Worm (Caenorhabditis elegans): Measurements from ENCODE around the gene F36D3.14.

The F36D3.14 gene

ce11 chrV:16503164-16503563, at the start of gene F36D3.14:
TSS of gene F36D3.14 (minus strand) at chrV:16503264.
- no peak for TF ChIP-seq elt-2 (tag; optimal IDR thresholded peaks at IDR 0.05)

DNA sequence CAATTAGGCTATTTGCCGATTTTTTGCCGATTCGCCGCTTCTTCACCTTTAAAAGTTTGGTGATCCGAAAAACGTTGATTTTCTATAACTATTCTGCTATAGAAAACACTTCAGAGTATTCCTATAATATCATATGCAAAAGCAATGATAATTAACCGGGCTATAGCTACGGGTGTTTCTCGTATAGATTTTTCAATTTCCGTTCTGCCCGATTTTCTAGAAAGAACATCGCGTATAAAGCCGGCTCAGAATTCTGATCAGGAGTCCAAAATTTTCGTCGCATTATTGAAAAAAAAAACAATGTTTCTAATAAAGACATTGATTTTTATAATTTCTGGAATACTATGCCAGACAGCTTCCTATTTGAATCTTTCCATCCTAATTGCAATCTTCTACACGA, 47.6 kb upstream of the F36D3.14 start, which contains the start of gene srbc-65:
Gene srbc-65, plus strand, starts transcription at position 301 of the 400 bp plus-strand sequence.
- TF ChIP-seq mdl-1 (tag; optimal IDR thresholded peaks at IDR 0.05) (no peak), lin-15B (tag; optimal IDR thresholded peaks at IDR 0.05) (no peak), ztf-11 (tag; optimal IDR thresholded peaks at IDR 0.05) (no peak), ceh-16 (tag; optimal IDR thresholded peaks at IDR 0.05) (no peak), ztf-4 (tag; optimal IDR thresholded peaks at IDR 0.05) (no peak), elt-3 (tag; optimal IDR thresholded peaks at IDR 0.05) (no peak), elt-2 (tag; optimal IDR thresholded peaks at IDR 0.05) (no peak), lsy-12 (tag; optimal IDR thresholded peaks at IDR 0.05) (no peak), nfya-1 (tag; optimal IDR thresholded peaks at IDR 0.05; ENCODE audit: insufficient read depth) (no peak), nhr-43 (tag; optimal IDR thresholded peaks at IDR 0.05; ENCODE audit: poor library complexity, severe bottlenecking) (no peak), ceh-28 (tag; optimal IDR thresholded peaks at IDR 0.05) (no peak), nhr-28 (tag; optimal IDR thresholded peaks at IDR 0.05) (no peak), ama-1 (optimal IDR thresholded peaks at IDR 0.05) (no peak), nhr-67 (tag; optimal IDR thresholded peaks at IDR 0.05) (no peak)

DNA sequence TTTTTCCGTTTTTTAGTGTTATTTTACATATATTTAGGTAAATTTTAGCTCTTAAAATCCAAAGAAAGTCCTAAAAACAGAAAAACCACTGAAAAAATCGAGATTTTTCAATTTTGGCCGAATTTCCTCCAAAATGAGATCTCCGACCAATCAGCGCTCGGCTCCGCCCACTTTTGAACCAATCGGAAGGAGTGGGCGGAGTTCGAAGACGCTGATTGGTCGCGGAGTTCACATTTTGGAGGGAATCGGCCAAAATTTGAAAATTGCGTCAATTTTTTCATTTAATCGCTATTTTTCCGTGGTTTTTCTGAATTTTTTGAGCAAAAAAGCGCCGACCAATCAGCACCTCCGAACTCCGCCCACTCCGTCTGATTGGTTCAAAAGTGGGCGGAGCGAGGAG, 37.6 kb upstream of the F36D3.14 start:
- peak; percentile 83 for TF ChIP-seq nfya-1 (tag; optimal IDR thresholded peaks at IDR 0.05; ENCODE audit: insufficient read depth)
- no peak for TF ChIP-seq aly-2 (tag; optimal IDR thresholded peaks at IDR 0.05)
- no peak for TF ChIP-seq nhr-25 (tag; optimal IDR thresholded peaks at IDR 0.05)
- TF ChIP-seq ceh-9 (tag; optimal IDR thresholded peaks at IDR 0.05): no peak

DNA sequence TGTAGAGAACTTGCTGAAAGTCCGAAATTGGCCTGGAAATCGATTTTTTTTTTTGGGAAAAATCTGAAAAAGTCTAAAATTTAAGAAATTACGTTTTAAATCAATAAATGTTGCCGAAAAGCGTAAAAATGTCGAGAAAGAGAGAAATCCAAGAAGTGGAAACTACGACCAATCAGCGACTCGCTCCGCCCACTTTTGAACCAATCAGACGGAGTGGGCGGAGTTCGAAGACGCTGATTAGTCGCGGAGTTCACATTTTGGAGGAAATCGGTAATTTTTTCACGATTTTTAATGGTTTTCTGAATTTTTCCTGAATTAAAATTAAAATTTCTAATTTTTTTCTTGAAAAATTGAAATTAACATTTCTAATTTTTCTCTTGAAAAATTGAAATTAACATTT, 36.6 kb upstream of the F36D3.14 start:
- TF ChIP-seq nfya-1 (tag; optimal IDR thresholded peaks at IDR 0.05; ENCODE audit: insufficient read depth) (peak; percentile 86), ztf-11 (tag; optimal IDR thresholded peaks at IDR 0.05) (no peak)

- TF ChIP-seq nhr-23 (tag; optimal IDR thresholded peaks at IDR 0.05) (no peak), nfya-1 (tag; optimal IDR thresholded peaks at IDR 0.05; ENCODE audit: insufficient read depth) (peak; percentile 83), nhr-28 (tag; optimal IDR thresholded peaks at IDR 0.05) (no peak), ama-1 (optimal IDR thresholded peaks at IDR 0.05) (no peak), elt-2 (tag; optimal IDR thresholded peaks at IDR 0.05) (peak; percentile 36), lin-15B (tag; optimal IDR thresholded peaks at IDR 0.05) (peak; percentile 73), ceh-28 (tag; optimal IDR thresholded peaks at IDR 0.05) (no peak), pqm-1 (tag; optimal IDR thresholded peaks at IDR 0.05) (no peak), fos-1 (tag; optimal IDR thresholded peaks at IDR 0.05) (no peak), ceh-82 (tag; optimal IDR thresholded peaks at IDR 0.05) (no peak), nhr-43 (tag; optimal IDR thresholded peaks at IDR 0.05; ENCODE audit: poor library complexity, severe bottlenecking) (no peak), unc-39 (tag; optimal IDR thresholded peaks at IDR 0.05) (no peak), jun-1 (tag; optimal IDR thresholded peaks at IDR 0.05) (no peak), nhr-11 (tag; optimal IDR thresholded peaks at IDR 0.05) (no peak), tbx-2 (tag; optimal IDR thresholded peaks at IDR 0.05) (no peak), unc-62 (GFP tag; optimal IDR thresholded peaks at IDR 0.05) (no peak), ztf-11 (tag; optimal IDR thresholded peaks at IDR 0.05) (no peak)
Measured at ce11 chrV:16537908-16538446, 34.9 kb upstream of the F36D3.14 start, which contains the start of gene Y32B12B.2. TSS of gene Y32B12B.2 (plus strand) at chrV:16538396.

DNA sequence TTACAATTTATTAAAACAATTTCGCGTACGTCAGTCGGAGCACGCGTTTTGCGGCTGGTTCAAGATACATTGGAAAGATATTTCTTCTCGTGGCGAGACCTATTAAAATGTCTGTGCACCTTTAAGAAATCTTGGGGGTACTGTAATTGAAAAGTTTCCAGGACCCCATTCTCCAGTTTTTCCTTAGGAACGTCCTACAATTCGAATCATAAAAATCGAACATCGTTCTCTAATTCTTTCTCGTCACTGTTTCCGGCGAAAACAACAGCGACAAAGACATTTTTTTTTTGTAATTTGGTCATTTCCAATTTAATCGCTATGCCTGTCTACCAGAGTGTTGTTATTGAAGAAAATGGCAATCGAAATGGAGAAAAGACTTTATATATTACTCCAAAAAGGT, 33.6 kb upstream of the F36D3.14 start, which contains the start of gene Y32B12B.1:
Gene Y32B12B.1, plus strand, starts transcription at position 301 of the 400 bp plus-strand sequence.
- TF ChIP-seq ztf-11 (tag; optimal IDR thresholded peaks at IDR 0.05) (no peak), egl-5 (tag; optimal IDR thresholded peaks at IDR 0.05) (no peak), ceh-82 (tag; optimal IDR thresholded peaks at IDR 0.05) (no peak), lsy-12 (tag; optimal IDR thresholded peaks at IDR 0.05) (no peak), elt-1 (tag; optimal IDR thresholded peaks at IDR 0.05) (no peak), nhr-67 (tag; optimal IDR thresholded peaks at IDR 0.05) (no peak), hmg-11 (tag; optimal IDR thresholded peaks at IDR 0.05) (no peak), nhr-237 (tag; optimal IDR thresholded peaks at IDR 0.05) (no peak), lin-15B (tag; optimal IDR thresholded peaks at IDR 0.05) (no peak), tbx-2 (tag; optimal IDR thresholded peaks at IDR 0.05) (no peak), lin-39 (tag; optimal IDR thresholded peaks at IDR 0.05) (no peak), nhr-11 (tag; optimal IDR thresholded peaks at IDR 0.05) (no peak), fkh-10 (GFP tag; optimal IDR thresholded peaks at IDR 0.05) (no peak), sea-2 (GFP tag; optimal IDR thresholded peaks at IDR 0.05) (no peak), unc-39 (tag; optimal IDR thresholded peaks at IDR 0.05) (no peak), skn-1 (tag; optimal IDR thresholded peaks at IDR 0.05) (no peak)

Measured in whole organism, L3 larva.